Fruit fly (Drosophila melanogaster) whole organism, embryonic: ENCODE data around the gene UBL3.

ENCODE experiments used
- B-H2 ChIP-seq: fragments of 200-800 bp; sonication (Bioruptor generic); optimal IDR thresholded peaks from 2 replicates; lab custom pipeline; 2018; ENCODE audit warnings: missing biosample characterization, mild to moderate bottlenecking, missing genetic modification characterization
- Bteb2 ChIP-seq: fragments of 200-800 bp; sonication (Bioruptor generic); optimal IDR thresholded peaks from 2 replicates; lab custom pipeline; 2016; ENCODE audit warnings: missing biosample characterization, missing genetic modification characterization
- CG1024 ChIP-seq: fragments of 200-800 bp; sonication (Bioruptor generic); IDR thresholded peaks from 2 replicates; pipeline ENCODE4 v1.3.6; 2022; ENCODE audit warnings: missing biosample characterization, missing genetic modification characterization
- CG11247 ChIP-seq: fragments of 200-800 bp; sonication (Bioruptor generic); IDR thresholded peaks from 2 replicates; pipeline ENCODE4 v1.3.6; 2022; ENCODE audit warnings: missing biosample characterization, missing genetic modification characterization
- CG12071 ChIP-seq: fragments of 200-800 bp; sonication (Bioruptor generic); optimal IDR thresholded peaks from 3 replicates; lab custom pipeline; 2018; ENCODE audit warnings: missing biosample characterization, mild to moderate bottlenecking, missing genetic modification characterization
- CG12155 ChIP-seq: fragments of 200-800 bp; sonication (Bioruptor generic); optimal IDR thresholded peaks from 3 replicates; lab custom pipeline; 2016; ENCODE audit warnings: missing biosample characterization, missing genetic modification characterization
- CG13624 ChIP-seq: fragments of 200-800 bp; sonication (Bioruptor generic); optimal IDR thresholded peaks from 2 replicates; lab custom pipeline; 2016; ENCODE audit warnings: missing biosample characterization, missing genetic modification characterization
- CG15073 ChIP-seq: fragments of 200-800 bp; sonication (Bioruptor generic); optimal IDR thresholded peaks from 2 replicates; lab custom pipeline; 2016; ENCODE audit warnings: missing biosample characterization, missing genetic modification characterization
- CG15696 ChIP-seq: fragments of 200-800 bp; sonication (Bioruptor generic); optimal IDR thresholded peaks from 2 replicates; lab custom pipeline; 2019; ENCODE audit warnings: missing biosample characterization, mild to moderate bottlenecking, missing genetic modification characterization, moderate library complexity
- CG16813 ChIP-seq: fragments of 200-800 bp; sonication (Bioruptor generic); IDR thresholded peaks from 3 replicates; pipeline ENCODE4 v1.3.6; 2022; ENCODE audit warnings: missing biosample characterization, missing genetic modification characterization; ENCODE audit not compliant: partially characterized antibody
- CG18476 ChIP-seq: fragments of 200-800 bp; sonication (Bioruptor generic); optimal IDR thresholded peaks from 2 replicates; lab custom pipeline; 2016; ENCODE audit warnings: missing biosample characterization, mild to moderate bottlenecking, missing genetic modification characterization
- CG30431 ChIP-seq: fragments of 200-800 bp; sonication (Bioruptor generic); optimal IDR thresholded peaks from 2 replicates; lab custom pipeline; 2017; ENCODE audit warnings: missing biosample characterization, missing genetic modification characterization
- CG3847 ChIP-seq: fragments of 200-800 bp; sonication (Bioruptor generic); IDR thresholded peaks from 2 replicates; pipeline ENCODE4 v1.3.6; 2022; ENCODE audit warnings: missing biosample characterization, missing genetic modification characterization
- CG4328 ChIP-seq: fragments of 200-800 bp; sonication (Bioruptor generic); optimal IDR thresholded peaks from 3 replicates; lab custom pipeline; 2017; ENCODE audit warnings: missing biosample characterization, missing genetic modification reagents, missing genetic modification characterization
- CG6254 ChIP-seq: fragments of 200-800 bp; sonication (Bioruptor generic); optimal IDR thresholded peaks from 3 replicates; lab custom pipeline; 2017; ENCODE audit warnings: mild to moderate bottlenecking, missing biosample characterization, missing genetic modification reagents, missing genetic modification characterization
- CG8924 ChIP-seq: fragments of 200-800 bp; optimal IDR thresholded peaks from 3 replicates; lab custom pipeline; 2019; ENCODE audit warnings: missing biosample characterization, mild to moderate bottlenecking, missing genetic modification characterization, moderate library complexity
- CTCF ChIP-seq: fragments of 200-800 bp; sonication (Bioruptor generic); optimal IDR thresholded peaks from 2 replicates; lab custom pipeline; 2017; ENCODE audit warnings: missing biosample characterization, mild to moderate bottlenecking, missing genetic modification characterization, moderate library complexity
- CkIIα-i1 ChIP-seq: fragments of 200-800 bp; sonication (Bioruptor generic); IDR thresholded peaks from 2 replicates; pipeline ENCODE4 v1.3.6; 2022; ENCODE audit warnings: missing biosample characterization, missing genetic modification characterization
- CrebB ChIP-seq: fragments of 200-800 bp; sonication (Bioruptor generic); optimal IDR thresholded peaks from 3 replicates; lab custom pipeline; 2018; ENCODE audit warnings: missing biosample characterization, mild to moderate bottlenecking, missing genetic modification characterization
- Dek ChIP-seq: fragments of 200-800 bp; sonication (Bioruptor generic); optimal IDR thresholded peaks from 3 replicates; lab custom pipeline; 2019; ENCODE audit warnings: missing biosample characterization, mild to moderate bottlenecking, missing genetic modification characterization, moderate library complexity
- HHEX ChIP-seq: fragments of 200-800 bp; sonication (Bioruptor generic); optimal IDR thresholded peaks from 3 replicates; lab custom pipeline; 2017; ENCODE audit warnings: missing biosample characterization, mild to moderate bottlenecking, missing genetic modification characterization, missing genetic modification reagents
- Lhr ChIP-seq: fragments of 200-800 bp; sonication (Bioruptor generic); optimal IDR thresholded peaks from 3 replicates; lab custom pipeline; 2017; ENCODE audit warnings: mild to moderate bottlenecking, missing biosample characterization, missing genetic modification reagents, missing genetic modification characterization
- Lim3 ChIP-seq: fragments of 200-800 bp; sonication (Bioruptor generic); IDR thresholded peaks from 2 replicates; pipeline ENCODE4 v1.3.6; 2022; ENCODE audit warnings: missing biosample characterization, missing genetic modification characterization
- NC2α ChIP-seq: fragments of 200-800 bp; sonication (Bioruptor generic); optimal IDR thresholded peaks from 2 replicates; lab custom pipeline; 2016; ENCODE audit warnings: missing biosample characterization, missing genetic modification characterization
- Nf-YA ChIP-seq: fragments of 200-800 bp; sonication (Bioruptor generic); IDR thresholded peaks from 2 replicates; pipeline ENCODE4 v1.3.6; 2022; ENCODE audit warnings: missing biosample characterization, missing genetic modification characterization
- Sox102F ChIP-seq: fragments of 200-800 bp; sonication (Bioruptor generic); optimal IDR thresholded peaks from 2 replicates; lab custom pipeline; 2018; ENCODE audit warnings: missing biosample characterization, mild to moderate bottlenecking, missing genetic modification characterization, moderate library complexity
- Vsx1 ChIP-seq: fragments of 200-800 bp; sonication (Bioruptor generic); optimal IDR thresholded peaks from 2 replicates; lab custom pipeline; 2017; ENCODE audit warnings: missing biosample characterization, mild to moderate bottlenecking, missing genetic modification characterization, missing genetic modification reagents
- YL-1 ChIP-seq: fragments of 200-800 bp; sonication (Bioruptor generic); optimal IDR thresholded peaks from 3 replicates; lab custom pipeline; 2017; ENCODE audit warnings: missing biosample characterization, mild to moderate bottlenecking, missing genetic modification characterization
- ato ChIP-seq: fragments of 200-800 bp; sonication (Bioruptor generic); IDR thresholded peaks from 2 replicates; pipeline ENCODE4 v1.3.6; 2022; ENCODE audit warnings: missing biosample characterization, missing genetic modification characterization; ENCODE audit not compliant: partially characterized antibody
- cad ChIP-seq: fragments of >200 bp; optimal IDR thresholded peaks from 2 replicates; lab custom pipeline; 2017; ENCODE audit warnings: missing biosample characterization, missing genetic modification characterization
- chn ChIP-seq: fragments of 200-800 bp; sonication (Bioruptor generic); optimal IDR thresholded peaks from 2 replicates; lab custom pipeline; 2016; ENCODE audit warnings: missing biosample characterization, missing genetic modification characterization
- cwo ChIP-seq: fragments of 200-800 bp; sonication (Bioruptor generic); optimal IDR thresholded peaks from 3 replicates; lab custom pipeline; 2017; ENCODE audit warnings: missing biosample characterization, missing genetic modification characterization, mild to moderate bottlenecking, moderate library complexity, missing genetic modification reagents
- danr ChIP-seq: fragments of 200-800 bp; sonication (Bioruptor generic); IDR thresholded peaks from 2 replicates; pipeline ENCODE4 v1.3.6; 2022; ENCODE audit warnings: missing biosample characterization, missing genetic modification characterization
- dpn ChIP-seq, 2 experiments: fragments of 200-800 bp; sonication (Bioruptor generic); optimal IDR thresholded peaks; 3 replicates each; lab custom pipeline; 2016; ENCODE audit warnings: missing biosample characterization in 2 of 2, missing genetic modification characterization in 2 of 2
- exex ChIP-seq: fragments of 200-800 bp; sonication (Bioruptor generic); optimal IDR thresholded peaks from 4 replicates; lab custom pipeline; 2018; ENCODE audit warnings: missing biosample characterization, mild to moderate bottlenecking, missing genetic modification characterization, moderate library complexity
- fd96Cb ChIP-seq: fragments of 200-800 bp; sonication (Bioruptor generic); optimal IDR thresholded peaks from 2 replicates; lab custom pipeline; 2018; ENCODE audit warnings: missing biosample characterization, mild to moderate bottlenecking, missing genetic modification characterization, moderate library complexity
- fru ChIP-seq: fragments of >200 bp; optimal IDR thresholded peaks from 2 replicates; lab custom pipeline; 2017
- hbn ChIP-seq: fragments of 200-800 bp; sonication (Bioruptor generic); IDR thresholded peaks from 2 replicates; pipeline ENCODE4 v1.3.6; 2022; ENCODE audit warnings: missing biosample characterization, missing genetic modification characterization; ENCODE audit not compliant: partially characterized antibody
- knrl ChIP-seq: fragments of 200-800 bp; sonication (Bioruptor generic); IDR thresholded peaks from 3 replicates; pipeline ENCODE4 v1.3.6; 2022; ENCODE audit warnings: missing biosample characterization, missing genetic modification characterization; ENCODE audit not compliant: partially characterized antibody
- nerfin-1 ChIP-seq: fragments of 200-800 bp; sonication (Bioruptor generic); optimal IDR thresholded peaks from 3 replicates; lab custom pipeline; 2019; ENCODE audit warnings: missing biosample characterization, mild to moderate bottlenecking, missing genetic modification characterization, moderate library complexity
- psq ChIP-seq: fragments of 200-800 bp; sonication (Bioruptor generic); optimal IDR thresholded peaks from 2 replicates; lab custom pipeline; 2017; ENCODE audit warnings: missing biosample characterization, missing genetic modification characterization
- pum ChIP-seq: fragments of 200-800 bp; sonication (Bioruptor generic); optimal IDR thresholded peaks from 2 replicates; lab custom pipeline; 2016; ENCODE audit warnings: missing biosample characterization, missing genetic modification characterization
- ranshi ChIP-seq: fragments of 200-800 bp; sonication (Bioruptor generic); IDR thresholded peaks from 2 replicates; pipeline ENCODE4 v1.3.6; 2022; ENCODE audit warnings: missing biosample characterization, missing genetic modification characterization
- sens-2 ChIP-seq: fragments of 200-800 bp; sonication (Bioruptor generic); IDR thresholded peaks from 2 replicates; pipeline ENCODE4 v1.3.6; 2022; ENCODE audit warnings: missing biosample characterization, missing genetic modification characterization
- shn ChIP-seq: fragments of 200-800 bp; sonication (Bioruptor generic); optimal IDR thresholded peaks from 3 replicates; lab custom pipeline; 2016; ENCODE audit warnings: missing biosample characterization, missing genetic modification characterization
- sisA ChIP-seq: fragments of 200-800 bp; sonication (Bioruptor generic); IDR thresholded peaks from 2 replicates; pipeline ENCODE4 v1.3.6; 2022; ENCODE audit warnings: missing biosample characterization, missing genetic modification characterization
- slou ChIP-seq: fragments of 200-800 bp; sonication (Bioruptor generic); optimal IDR thresholded peaks from 3 replicates; lab custom pipeline; 2016; ENCODE audit warnings: missing biosample characterization, missing genetic modification characterization
- sna ChIP-seq: fragments of 200-800 bp; sonication (Bioruptor generic); IDR thresholded peaks from 2 replicates; pipeline ENCODE4 v1.3.6; 2022; ENCODE audit warnings: missing biosample characterization, missing genetic modification characterization; ENCODE audit not compliant: partially characterized antibody
- sug ChIP-seq: fragments of 200-800 bp; optimal IDR thresholded peaks from 2 replicates; lab custom pipeline; 2019; ENCODE audit warnings: missing biosample characterization, mild to moderate bottlenecking, missing genetic modification characterization, moderate library complexity
- unpg ChIP-seq: fragments of 200-800 bp; sonication (Bioruptor generic); optimal IDR thresholded peaks from 3 replicates; lab custom pipeline; 2018; ENCODE audit warnings: missing biosample characterization, mild to moderate bottlenecking, missing genetic modification characterization, moderate library complexity
- vnd ChIP-seq: fragments of 200-800 bp; sonication (Bioruptor generic); IDR thresholded peaks from 3 replicates; pipeline ENCODE4 v1.3.6; 2022; ENCODE audit warnings: missing biosample characterization, missing genetic modification characterization; ENCODE audit not compliant: partially characterized antibody
- zen ChIP-seq: fragments of 200-800 bp; sonication (Bioruptor generic); optimal IDR thresholded peaks from 3 replicates; lab custom pipeline; 2018; ENCODE audit warnings: missing biosample characterization, mild to moderate bottlenecking, missing genetic modification characterization, moderate library complexity

The UBL3 gene

DNA sequence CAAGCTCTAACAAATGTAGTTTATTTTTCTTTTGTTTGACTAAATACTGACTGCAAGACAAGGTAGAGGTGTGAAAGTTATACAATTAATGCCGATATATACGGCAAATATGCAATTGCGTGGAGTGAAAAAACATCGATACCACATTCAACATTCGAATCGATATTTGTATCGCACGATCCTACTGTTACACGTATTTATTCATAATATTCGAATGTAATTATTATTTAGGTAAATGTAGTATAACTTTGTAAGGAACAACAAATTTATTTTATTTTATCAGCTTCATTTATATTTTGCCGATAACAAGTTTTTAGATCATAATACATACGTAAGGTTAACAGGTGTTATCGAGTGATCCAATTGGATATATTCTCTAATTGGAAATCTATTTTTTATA, 17.6 kb downstream of the UBL3 start, which contains the start of gene Chc (continued):
- TF ChIP-seq slou (GFP tag; lab: Kevin White, UChicago) (no peak), B-H2 (GFP tag; lab: Kevin White, UChicago) (no peak), CG15696 (tag; lab: Kevin White, UChicago) (no peak), chn (no peak), hbn (GFP tag; lab: Robert Waterston, UW) (peak; percentile 94), YL-1 (no peak), psq (GFP tag; lab: Kevin White, UChicago) (no peak), fd96Cb (no peak), shn (GFP tag; lab: Kevin White, UChicago) (no peak), CG18476 (no peak), CG12155 (GFP tag; lab: Kevin White, UChicago) (no peak), CTCF (GFP tag; lab: Kevin White, UChicago) (no peak), Bteb2 (GFP tag; lab: Kevin White, UChicago) (no peak), ato (GFP tag; lab: Robert Waterston, UW) (peak; percentile 96), CG11247 (GFP tag; lab: Robert Waterston, UW) (no peak), CG3847 (GFP tag; lab: Robert Waterston, UW) (no peak), CrebB (tag; lab: Kevin White, UChicago) (no peak), CG4328 (GFP tag; lab: Kevin White, UChicago) (no peak), NC2α (GFP tag; lab: Kevin White, UChicago) (no peak), Vsx1 (GFP tag; lab: Kevin White, UChicago) (no peak), CG12071 (GFP tag; lab: Kevin White, UChicago) (no peak), dpn (GFP tag; optimal IDR thresholded peaks at IDR 0.05; lab: Kevin White, UChicago) (no peak), Nf-YA (GFP tag; lab: Robert Waterston, UW) (no peak), zen (tag; lab: Kevin White, UChicago) (no peak), sisA (GFP tag; lab: Robert Waterston, UW) (no peak), knrl (GFP tag; lab: Robert Waterston, UW) (peak; percentile 96), Lim3 (GFP tag; lab: Robert Waterston, UW) (no peak), CG8924 (tag; lab: Kevin White, UChicago) (peak; percentile 29), Sox102F (GFP tag; lab: Kevin White, UChicago) (no peak), exex (tag; lab: Kevin White, UChicago) (no peak), sug (tag; lab: Kevin White, UChicago) (no peak), Dek (tag; lab: Kevin White, UChicago) (no peak), CG15073 (GFP tag; lab: Kevin White, UChicago) (no peak), CG13624 (GFP tag; lab: Kevin White, UChicago) (no peak), danr (GFP tag; lab: Robert Waterston, UW) (no peak), vnd (peak; percentile 96), cad (GFP tag; lab: Kevin White, UChicago) (no peak), sens-2 (GFP tag; lab: Robert Waterston, UW) (no peak), pum (no peak), CG1024 (GFP tag; lab: Robert Waterston, UW) (no peak), nerfin-1 (no peak), CG30431 (GFP tag; lab: Kevin White, UChicago) (no peak), unpg (GFP tag; lab: Kevin White, UChicago) (no peak), HHEX (GFP tag; lab: Kevin White, UChicago) (no peak), CG16813 (GFP tag; lab: Robert Waterston, UW) (peak; percentile 98), cwo (GFP tag; lab: Kevin White, UChicago) (no peak), Lhr (GFP tag; lab: Kevin White, UChicago) (no peak), CG6254 (GFP tag; lab: Kevin White, UChicago) (no peak), CkIIα-i1 (GFP tag; lab: Robert Waterston, UW) (no peak), ranshi (GFP tag; lab: Robert Waterston, UW) (no peak), sna (peak; percentile 92), fru (no peak)
